Fruit fly (Drosophila melanogaster): Measurements from ENCODE around the gene CG42331.

Gene CG42331

dm6 chr3R:24773016-24773415 is 1.0 kb downstream of the CG42331 start:
- no peak for TF ChIP-seq psq (optimal IDR thresholded peaks at IDR 0.05)
- no peak for TF ChIP-seq Myc (optimal IDR thresholded peaks at IDR 0.05)
- TF ChIP-seq insv (optimal IDR thresholded peaks at IDR 0.05), result no peak
- TF ChIP-seq Sin3A (optimal IDR thresholded peaks at IDR 0.05), result no peak
- no peak for TF ChIP-seq h (optimal IDR thresholded peaks at IDR 0.05)
- no peak for TF ChIP-seq ttk (optimal IDR thresholded peaks at IDR 0.05)

dm6 chr3R:24773422-24773821 is 1.4 kb downstream of the CG42331 start:
- TF ChIP-seq h (optimal IDR thresholded peaks at IDR 0.05) (no peak), Sin3A (optimal IDR thresholded peaks at IDR 0.05) (no peak), Myc (optimal IDR thresholded peaks at IDR 0.05) (no peak), psq (optimal IDR thresholded peaks at IDR 0.05) (no peak), ttk (optimal IDR thresholded peaks at IDR 0.05) (no peak), insv (optimal IDR thresholded peaks at IDR 0.05) (no peak)

dm6 chr3R:24777101-24777500 is 5.1 kb downstream of the CG42331 start:
- no peak for TF ChIP-seq Myc (optimal IDR thresholded peaks at IDR 0.05)
- no peak for TF ChIP-seq insv (optimal IDR thresholded peaks at IDR 0.05)
- no peak for TF ChIP-seq Sin3A (optimal IDR thresholded peaks at IDR 0.05)
- no peak for TF ChIP-seq ttk (optimal IDR thresholded peaks at IDR 0.05)
- no peak for TF ChIP-seq psq (optimal IDR thresholded peaks at IDR 0.05)
- TF ChIP-seq h (optimal IDR thresholded peaks at IDR 0.05), result no peak

- TF ChIP-seq insv (optimal IDR thresholded peaks at IDR 0.05) (no peak), Myc (optimal IDR thresholded peaks at IDR 0.05) (no peak), ttk (optimal IDR thresholded peaks at IDR 0.05) (no peak), psq (optimal IDR thresholded peaks at IDR 0.05) (no peak), Sin3A (optimal IDR thresholded peaks at IDR 0.05) (no peak), h (optimal IDR thresholded peaks at IDR 0.05) (no peak)
Observed at dm6 chr3R:24778218-24778739, 6.3 kb downstream of the CG42331 start.

- no peak for TF ChIP-seq insv (optimal IDR thresholded peaks at IDR 0.05)
- TF ChIP-seq psq (optimal IDR thresholded peaks at IDR 0.05), result no peak
- TF ChIP-seq h (optimal IDR thresholded peaks at IDR 0.05), result no peak
- TF ChIP-seq ttk (optimal IDR thresholded peaks at IDR 0.05), result no peak
Observed at dm6 chr3R:24787042-24787565, 15.1 kb downstream of the CG42331 start, which contains the start of gene CG5805. TSS of gene CG5805 (minus strand) at chr3R:24787421.

- no peak for TF ChIP-seq Sin3A (optimal IDR thresholded peaks at IDR 0.05)
- TF ChIP-seq Myc (optimal IDR thresholded peaks at IDR 0.05), result no peak
- no peak for TF ChIP-seq h (optimal IDR thresholded peaks at IDR 0.05)
- TF ChIP-seq insv (optimal IDR thresholded peaks at IDR 0.05), result no peak
- no peak for TF ChIP-seq psq (optimal IDR thresholded peaks at IDR 0.05)
- TF ChIP-seq ttk (optimal IDR thresholded peaks at IDR 0.05), result no peak
Observed at dm6 chr3R:24787734-24788133, 15.8 kb downstream of the CG42331 start, which contains the start of gene Ets96B. TSS of gene Ets96B (plus strand) at chr3R:24788054.

- TF ChIP-seq h (optimal IDR thresholded peaks at IDR 0.05) (no peak), psq (optimal IDR thresholded peaks at IDR 0.05) (no peak), insv (optimal IDR thresholded peaks at IDR 0.05) (no peak), ttk (optimal IDR thresholded peaks at IDR 0.05) (no peak), Myc (optimal IDR thresholded peaks at IDR 0.05) (no peak), Sin3A (optimal IDR thresholded peaks at IDR 0.05) (no peak)
Observed at dm6 chr3R:24790036-24790435, 18.1 kb downstream of the CG42331 start, which contains the start of gene CG13634. TSS of gene CG13634 (minus strand) at chr3R:24790136.

- no peak for TF ChIP-seq insv (optimal IDR thresholded peaks at IDR 0.05)
- no peak for TF ChIP-seq h (optimal IDR thresholded peaks at IDR 0.05)
- TF ChIP-seq Myc (optimal IDR thresholded peaks at IDR 0.05), result no peak
- no peak for TF ChIP-seq Sin3A (optimal IDR thresholded peaks at IDR 0.05)
- no peak for TF ChIP-seq psq (optimal IDR thresholded peaks at IDR 0.05)
- no peak for TF ChIP-seq ttk (optimal IDR thresholded peaks at IDR 0.05)
Observed at dm6 chr3R:24798595-24798994, 26.6 kb downstream of the CG42331 start.

dm6 chr3R:24799503-24799902 is 27.5 kb downstream of the CG42331 start, which contains the start of gene Ude:
TSS of gene Ude (minus strand) at chr3R:24799668.
- TF ChIP-seq Myc (optimal IDR thresholded peaks at IDR 0.05), result no peak
- TF ChIP-seq h (optimal IDR thresholded peaks at IDR 0.05), result no peak
- TF ChIP-seq ttk (optimal IDR thresholded peaks at IDR 0.05), result no peak
- TF ChIP-seq Sin3A (optimal IDR thresholded peaks at IDR 0.05), result no peak
- TF ChIP-seq psq (optimal IDR thresholded peaks at IDR 0.05), result no peak
- no peak for TF ChIP-seq insv (optimal IDR thresholded peaks at IDR 0.05)

dm6 chr3R:24805048-24805447 is 33.1 kb downstream of the CG42331 start, which contains the start of gene polybromo:
TSS of gene polybromo (minus strand) at chr3R:24805259.
- TF ChIP-seq Sin3A (optimal IDR thresholded peaks at IDR 0.05) (no peak), insv (optimal IDR thresholded peaks at IDR 0.05) (no peak), h (optimal IDR thresholded peaks at IDR 0.05) (no peak), Myc (optimal IDR thresholded peaks at IDR 0.05) (no peak), ttk (optimal IDR thresholded peaks at IDR 0.05) (no peak), psq (optimal IDR thresholded peaks at IDR 0.05) (no peak)

dm6 chr3R:24807321-24807720 is 35.3 kb downstream of the CG42331 start, which contains the start of gene CG6980:
TSS of gene CG6980 (plus strand) at chr3R:24807621.
- TF ChIP-seq Myc (optimal IDR thresholded peaks at IDR 0.05) (no peak), h (optimal IDR thresholded peaks at IDR 0.05) (no peak), ttk (optimal IDR thresholded peaks at IDR 0.05) (no peak), psq (optimal IDR thresholded peaks at IDR 0.05) (no peak), Sin3A (optimal IDR thresholded peaks at IDR 0.05) (no peak), insv (optimal IDR thresholded peaks at IDR 0.05) (no peak)

dm6 chr3R:24809576-24810279 is 37.7 kb downstream of the CG42331 start:
- TF ChIP-seq insv (optimal IDR thresholded peaks at IDR 0.05), result no peak
- TF ChIP-seq Sin3A (optimal IDR thresholded peaks at IDR 0.05), result no peak
